Fruit fly (Drosophila melanogaster) whole organism, embryonic: ENCODE results near the gene Srr.

Source experiments
- Bteb2 ChIP-seq: fragments of 200-800 bp; sonication (Bioruptor generic); optimal IDR thresholded peaks from 2 replicates; lab custom pipeline; 2016; ENCODE audit warnings: missing biosample characterization, missing genetic modification characterization
- CG10543 ChIP-seq: fragments of 200-800 bp; sonication (Bioruptor generic); optimal IDR thresholded peaks from 3 replicates; lab custom pipeline; 2017; ENCODE audit warnings: missing biosample characterization, mild to moderate bottlenecking, missing genetic modification characterization, moderate library complexity
- CG11695 ChIP-seq: fragments of 200-800 bp; sonication (Bioruptor generic); IDR thresholded peaks from 3 replicates; pipeline ENCODE4 v1.3.6; 2022; ENCODE audit warnings: missing biosample characterization, missing genetic modification characterization
- CG12104 ChIP-seq: fragments of 200-800 bp; sonication (Bioruptor generic); optimal IDR thresholded peaks from 3 replicates; lab custom pipeline; 2016; ENCODE audit warnings: missing biosample characterization, missing genetic modification characterization
- CG15479 ChIP-seq: fragments of 200-800 bp; sonication (Bioruptor generic); optimal IDR thresholded peaks from 3 replicates; lab custom pipeline; 2019; ENCODE audit warnings: missing biosample characterization, mild to moderate bottlenecking, missing genetic modification characterization, moderate library complexity
- CG16813 ChIP-seq: fragments of 200-800 bp; sonication (Bioruptor generic); IDR thresholded peaks from 3 replicates; pipeline ENCODE4 v1.3.6; 2022; ENCODE audit warnings: missing biosample characterization, missing genetic modification characterization; ENCODE audit not compliant: partially characterized antibody
- CG17328 ChIP-seq: fragments of 200-800 bp; sonication (Bioruptor generic); IDR thresholded peaks from 2 replicates; pipeline ENCODE4 v1.3.6; 2022; ENCODE audit warnings: missing biosample characterization, missing genetic modification characterization
- CG2199 ChIP-seq: fragments of 200-800 bp; sonication (Bioruptor generic); IDR thresholded peaks from 3 replicates; pipeline ENCODE4 v1.3.6; 2022; ENCODE audit warnings: missing biosample characterization, missing genetic modification characterization
- CG2875 ChIP-seq: fragments of 200-800 bp; sonication (Bioruptor generic); optimal IDR thresholded peaks from 2 replicates; lab custom pipeline; 2017; ENCODE audit warnings: missing biosample characterization, mild to moderate bottlenecking, missing genetic modification characterization, missing genetic modification reagents
- CG31388 ChIP-seq: fragments of 200-800 bp; sonication (Bioruptor generic); optimal IDR thresholded peaks from 2 replicates; lab custom pipeline; 2016; ENCODE audit warnings: missing biosample characterization, missing genetic modification characterization
- CG4328 ChIP-seq: fragments of 200-800 bp; sonication (Bioruptor generic); optimal IDR thresholded peaks from 3 replicates; lab custom pipeline; 2017; ENCODE audit warnings: missing biosample characterization, missing genetic modification reagents, missing genetic modification characterization
- CG4404 ChIP-seq: fragments of 200-800 bp; sonication (Bioruptor generic); IDR thresholded peaks from 2 replicates; pipeline ENCODE4 v1.3.6; 2022; ENCODE audit warnings: missing biosample characterization, missing genetic modification characterization
- CG4707 ChIP-seq: fragments of 200-800 bp; sonication (Bioruptor generic); optimal IDR thresholded peaks from 2 replicates; lab custom pipeline; 2018; ENCODE audit warnings: missing biosample characterization, mild to moderate bottlenecking, missing genetic modification characterization, moderate library complexity
- CG6765 ChIP-seq: fragments of 200-800 bp; sonication (Bioruptor generic); optimal IDR thresholded peaks from 3 replicates; lab custom pipeline; 2017; ENCODE audit warnings: missing biosample characterization, mild to moderate bottlenecking, missing genetic modification characterization
- CG8290 ChIP-seq, 3 experiments: fragments of 200-800 bp; sonication (Bioruptor generic); optimal IDR thresholded peaks; 2 replicates each; lab custom pipeline; 2016 to 2019; ENCODE audit warnings: missing biosample characterization in 3 of 3, missing genetic modification characterization in 3 of 3, mild to moderate bottlenecking in 2 of 3, moderate library complexity in 1 of 3
- CG9932 ChIP-seq: fragments of 200-800 bp; sonication (Bioruptor generic); IDR thresholded peaks from 2 replicates; pipeline ENCODE4 v1.3.6; 2022; ENCODE audit warnings: missing biosample characterization, missing genetic modification characterization
- Dp ChIP-seq: fragments of 200-800 bp; sonication (Bioruptor generic); optimal IDR thresholded peaks from 2 replicates; lab custom pipeline; 2018; ENCODE audit warnings: missing biosample characterization, mild to moderate bottlenecking, missing genetic modification characterization, moderate library complexity
- GATAe ChIP-seq: fragments of 200-800 bp; sonication (Bioruptor generic); conservative IDR thresholded peaks from 2 replicates; pipeline ENCODE4 v1.3.6; 2022; ENCODE audit warnings: missing biosample characterization, missing genetic modification characterization
- HHEX ChIP-seq: fragments of 200-800 bp; sonication (Bioruptor generic); optimal IDR thresholded peaks from 3 replicates; lab custom pipeline; 2017; ENCODE audit warnings: missing biosample characterization, mild to moderate bottlenecking, missing genetic modification characterization, missing genetic modification reagents
- MTF-1 ChIP-seq: fragments of 200-800 bp; sonication (Bioruptor generic); optimal IDR thresholded peaks from 2 replicates; lab custom pipeline; 2018; ENCODE audit warnings: missing biosample characterization, mild to moderate bottlenecking, missing genetic modification characterization, borderline replicate concordance
- Oaz ChIP-seq: fragments of 200-800 bp; sonication (Bioruptor generic); IDR thresholded peaks from 2 replicates; pipeline ENCODE4 v1.3.6; 2022; ENCODE audit warnings: missing biosample characterization, missing genetic modification characterization
- Scr ChIP-seq: fragments of 200-800 bp; sonication (Bioruptor generic); IDR thresholded peaks from 2 replicates; pipeline ENCODE4 v1.3.6; 2022; ENCODE audit warnings: missing biosample characterization, missing genetic modification characterization; ENCODE audit not compliant: partially characterized antibody
- Sox100B ChIP-seq: fragments of 200-800 bp; sonication (Bioruptor generic); optimal IDR thresholded peaks from 3 replicates; lab custom pipeline; 2018; ENCODE audit warnings: missing biosample characterization, mild to moderate bottlenecking, missing genetic modification characterization
- Stat92E ChIP-seq, 3 experiments: fragments of >200 bp in 2 of 3; fragments of 200-800 bp in 1 of 3; sonication (Bioruptor generic) in 1 of 3; optimal IDR thresholded peaks; 2 replicates each; lab custom pipeline; 2017 to 2019; ENCODE audit warnings: missing biosample characterization in 3 of 3, missing genetic modification characterization in 3 of 3, mild to moderate bottlenecking in 1 of 3, moderate library complexity in 1 of 3
- az2 ChIP-seq: fragments of 200-800 bp; sonication (Bioruptor generic); optimal IDR thresholded peaks from 3 replicates; lab custom pipeline; 2016; ENCODE audit warnings: missing biosample characterization, missing genetic modification characterization
- bigmax ChIP-seq: fragments of 200-800 bp; sonication (Bioruptor generic); optimal IDR thresholded peaks from 2 replicates; lab custom pipeline; 2018; ENCODE audit warnings: missing biosample characterization, mild to moderate bottlenecking, missing genetic modification characterization
- cas ChIP-seq: fragments of 200-800 bp; sonication (Bioruptor generic); IDR thresholded peaks from 2 replicates; pipeline ENCODE4 v1.3.6; 2022; ENCODE audit warnings: missing biosample characterization, missing genetic modification characterization
- caup ChIP-seq: fragments of 200-800 bp; sonication (Bioruptor generic); optimal IDR thresholded peaks from 3 replicates; lab custom pipeline; 2017; ENCODE audit warnings: missing biosample characterization, mild to moderate bottlenecking, missing genetic modification characterization, moderate library complexity; ENCODE audit not compliant: severe bottlenecking
- chinmo ChIP-seq: fragments of 200-800 bp; sonication (Bioruptor generic); IDR thresholded peaks from 4 replicates; pipeline ENCODE4 v1.3.6; 2022; ENCODE audit warnings: missing biosample characterization, missing genetic modification characterization; ENCODE audit not compliant: partially characterized antibody
- chm ChIP-seq: fragments of 200-800 bp; sonication (Bioruptor generic); IDR thresholded peaks from 2 replicates; pipeline ENCODE4 v1.3.6; 2022; ENCODE audit warnings: missing biosample characterization, missing genetic modification characterization
- corto ChIP-seq: fragments of 200-800 bp; sonication (Bioruptor generic); optimal IDR thresholded peaks from 2 replicates; lab custom pipeline; 2016; ENCODE audit warnings: missing biosample characterization, mild to moderate bottlenecking, missing genetic modification characterization, moderate library complexity
- danr ChIP-seq: fragments of 200-800 bp; sonication (Bioruptor generic); IDR thresholded peaks from 2 replicates; pipeline ENCODE4 v1.3.6; 2022; ENCODE audit warnings: missing biosample characterization, missing genetic modification characterization
- dysf ChIP-seq: fragments of 200-800 bp; sonication (Bioruptor generic); IDR thresholded peaks from 3 replicates; pipeline ENCODE4 v1.3.6; 2022; ENCODE audit warnings: missing biosample characterization, missing genetic modification characterization
- eyg ChIP-seq: fragments of 200-800 bp; sonication (Bioruptor generic); optimal IDR thresholded peaks from 3 replicates; lab custom pipeline; 2016; ENCODE audit warnings: missing biosample characterization, missing genetic modification characterization
- fd102C ChIP-seq: fragments of 200-800 bp; sonication (Bioruptor generic); optimal IDR thresholded peaks from 2 replicates; lab custom pipeline; 2018; ENCODE audit warnings: missing biosample characterization, mild to moderate bottlenecking, missing genetic modification characterization, moderate library complexity
- fd96Cb ChIP-seq: fragments of 200-800 bp; sonication (Bioruptor generic); optimal IDR thresholded peaks from 2 replicates; lab custom pipeline; 2018; ENCODE audit warnings: missing biosample characterization, mild to moderate bottlenecking, missing genetic modification characterization, moderate library complexity
- gfzf ChIP-seq: fragments of 200-800 bp; sonication (Bioruptor generic); optimal IDR thresholded peaks from 2 replicates; lab custom pipeline; 2016; ENCODE audit warnings: missing biosample characterization, mild to moderate bottlenecking, missing genetic modification characterization, moderate library complexity
- jigr1 ChIP-seq: fragments of 200-800 bp; sonication (Bioruptor generic); IDR thresholded peaks from 3 replicates; pipeline ENCODE4 v1.3.6; 2022; ENCODE audit warnings: missing biosample characterization, missing genetic modification characterization
- jing ChIP-seq: fragments of 200-800 bp; sonication (Bioruptor generic); optimal IDR thresholded peaks from 2 replicates; lab custom pipeline; 2018; ENCODE audit warnings: missing biosample characterization, mild to moderate bottlenecking, missing genetic modification characterization
- pum ChIP-seq: fragments of 200-800 bp; sonication (Bioruptor generic); optimal IDR thresholded peaks from 2 replicates; lab custom pipeline; 2016; ENCODE audit warnings: missing biosample characterization, missing genetic modification characterization
- row ChIP-seq: fragments of 200-800 bp; sonication (Bioruptor generic); IDR thresholded peaks from 3 replicates; pipeline ENCODE4 v1.3.6; 2022; ENCODE audit warnings: missing biosample characterization, missing genetic modification characterization
- salm ChIP-seq: fragments of 200-800 bp; sonication (Bioruptor generic); optimal IDR thresholded peaks from 2 replicates; lab custom pipeline; 2018; ENCODE audit warnings: missing biosample characterization, mild to moderate bottlenecking, missing genetic modification characterization
- sug ChIP-seq: fragments of 200-800 bp; optimal IDR thresholded peaks from 2 replicates; lab custom pipeline; 2019; ENCODE audit warnings: missing biosample characterization, mild to moderate bottlenecking, missing genetic modification characterization, moderate library complexity
- tgo ChIP-seq: fragments of 200-800 bp; sonication (Bioruptor generic); IDR thresholded peaks from 3 replicates; pipeline ENCODE4 v1.3.6; 2022; ENCODE audit warnings: missing biosample characterization, missing genetic modification characterization
- tna ChIP-seq: fragments of 200-800 bp; sonication (Bioruptor generic); IDR thresholded peaks from 2 replicates; pipeline ENCODE4 v1.3.6; 2022; ENCODE audit warnings: missing biosample characterization, missing genetic modification characterization; ENCODE audit not compliant: partially characterized antibody
- tup ChIP-seq: fragments of 200-800 bp; sonication (Bioruptor generic); optimal IDR thresholded peaks from 2 replicates; lab custom pipeline; 2016; ENCODE audit warnings: missing biosample characterization, mild to moderate bottlenecking, missing genetic modification characterization, moderate library complexity
- usp ChIP-seq: fragments of >200 bp; optimal IDR thresholded peaks from 2 replicates; lab custom pipeline; 2017; ENCODE audit warnings: missing biosample characterization, missing genetic modification characterization

Gene Srr

dm6 chr3R:9342248-9342882, 22.8 kb upstream of the Srr start (continued):
- TF ChIP-seq fd96Cb (tag; lab: Kevin White, UChicago), result no peak
- TF ChIP-seq chm, result peak; percentile 6; the same call in 1 of the 2 replicates
- no peak for TF ChIP-seq jing
- TF ChIP-seq dysf, result no peak
- TF ChIP-seq usp (GFP tag; lab: Kevin White, UChicago), result no peak
- no peak for TF ChIP-seq fd102C (GFP tag; lab: Kevin White, UChicago)
- no peak for TF ChIP-seq HHEX (GFP tag; lab: Kevin White, UChicago)
- TF ChIP-seq CG16813 (GFP tag; lab: Robert Waterston, UW), result no peak
- TF ChIP-seq Bteb2 (GFP tag; lab: Kevin White, UChicago), result no peak

- no peak for TF ChIP-seq tgo
- TF ChIP-seq Scr (GFP tag; lab: Robert Waterston, UW), result no peak
- TF ChIP-seq CG10543 (GFP tag; lab: Kevin White, UChicago), result no peak
- no peak for TF ChIP-seq CG4707 (GFP tag; lab: Kevin White, UChicago)
- no peak for TF ChIP-seq danr (GFP tag; lab: Robert Waterston, UW)
- TF ChIP-seq bigmax (GFP tag; lab: Kevin White, UChicago), result no peak
- TF ChIP-seq chinmo (GFP tag; lab: Robert Waterston, UW), result 0 out of 4 replicates have a peak, but pooled peaks have one; percentile 51
- TF ChIP-seq corto (GFP tag; lab: Kevin White, UChicago), result no peak
- no peak for TF ChIP-seq salm (tag; lab: Kevin White, UChicago)
- no peak for TF ChIP-seq row (GFP tag; lab: Robert Waterston, UW)
- no peak for TF ChIP-seq Dp (GFP tag; lab: Kevin White, UChicago)
- no peak for TF ChIP-seq CG2875 (GFP tag; lab: Kevin White, UChicago)
- no peak for TF ChIP-seq CG4328 (GFP tag; lab: Kevin White, UChicago)
- TF ChIP-seq CG6765, result no peak
- peak; percentile 24 for TF ChIP-seq CG12104 (GFP tag; lab: Kevin White, UChicago)
- no peak for TF ChIP-seq gfzf (GFP tag; lab: Kevin White, UChicago)
- TF ChIP-seq Oaz (GFP tag; lab: Robert Waterston, UW), result no peak
- TF ChIP-seq CG2199 (GFP tag; lab: Robert Waterston, UW), result peak; percentile 75; the same call in 1 of the 3 replicates
- no peak for TF ChIP-seq CG11695 (GFP tag; lab: Robert Waterston, UW)
- TF ChIP-seq CG4404 (GFP tag; lab: Robert Waterston, UW), result no peak
- TF ChIP-seq pum (GFP tag; lab: Kevin White, UChicago), result no peak
- peak; percentile 48 for TF ChIP-seq sug (tag; lab: Kevin White, UChicago)
- TF ChIP-seq jigr1, result no peak
- TF ChIP-seq CG31388 (GFP tag; lab: Kevin White, UChicago), result no peak
- TF ChIP-seq GATAe (GFP tag; lab: Robert Waterston, UW), result 0 out of 2 replicates have a peak, but pooled peaks have one; percentile 50
- peak; percentile 39 for TF ChIP-seq CG15479
- TF ChIP-seq caup (GFP tag; lab: Kevin White, UChicago), result no peak
- TF ChIP-seq CG8290 (GFP tag; optimal IDR thresholded peaks at IDR 0.05; lab: Kevin White, UChicago), result no peak
- TF ChIP-seq CG8290 (tag; optimal IDR thresholded peaks at IDR 0.05; lab: Kevin White, UChicago), result peak in 1 of 2 experiments; percentile 28
- no peak for TF ChIP-seq MTF-1 (GFP tag; lab: Kevin White, UChicago)
- no peak for TF ChIP-seq tna (GFP tag; lab: Robert Waterston, UW)
- TF ChIP-seq CG9932, result no peak
- TF ChIP-seq tup (GFP tag; lab: Kevin White, UChicago), result no peak
- no peak for TF ChIP-seq HHEX (GFP tag; lab: Kevin White, UChicago)
- TF ChIP-seq Stat92E (GFP tag; optimal IDR thresholded peaks at IDR 0.05; lab: Kevin White, UChicago), result no peak
- TF ChIP-seq az2, result no peak
- peak; percentile 6 for TF ChIP-seq eyg
- TF ChIP-seq CG17328, result no peak
- no peak for TF ChIP-seq Sox100B
- TF ChIP-seq cas (GFP tag; lab: Robert Waterston, UW), result no peak
These were observed 22.1 kb upstream of the Srr start for dm6 chr3R:9343022-9343587.
